Fruit fly (Drosophila melanogaster): ENCODE data around the gene CG7542.

The CG7542 gene

dm6 chr3L:17532197-17532596 lies 17.4 kb upstream of the CG7542 start:
- no peak for TF ChIP-seq CG8478 (optimal IDR thresholded peaks at IDR 0.05)
- no peak for TF ChIP-seq usp (GFP tag; optimal IDR thresholded peaks at IDR 0.05)
- no peak for TF ChIP-seq Dll (optimal IDR thresholded peaks at IDR 0.05)
- TF ChIP-seq EcR (GFP tag; optimal IDR thresholded peaks at IDR 0.05): no peak
- TF ChIP-seq pan (optimal IDR thresholded peaks at IDR 0.05): no peak
- no peak for TF ChIP-seq psq (optimal IDR thresholded peaks at IDR 0.05)

- no peak for TF ChIP-seq pan (optimal IDR thresholded peaks at IDR 0.05)
- TF ChIP-seq EcR (GFP tag; optimal IDR thresholded peaks at IDR 0.05): no peak
- TF ChIP-seq usp (GFP tag; optimal IDR thresholded peaks at IDR 0.05): no peak
- TF ChIP-seq psq (optimal IDR thresholded peaks at IDR 0.05): no peak
- no peak for TF ChIP-seq Dll (optimal IDR thresholded peaks at IDR 0.05)
- peak; percentile 57 for TF ChIP-seq CG8478 (optimal IDR thresholded peaks at IDR 0.05)
Measured at dm6 chr3L:17532898-17533700, 16.5 kb upstream of the CG7542 start.

- TF ChIP-seq psq (optimal IDR thresholded peaks at IDR 0.05): no peak
- TF ChIP-seq CG8478 (optimal IDR thresholded peaks at IDR 0.05): no peak
- TF ChIP-seq usp (GFP tag; optimal IDR thresholded peaks at IDR 0.05): no peak
- no peak for TF ChIP-seq Dll (optimal IDR thresholded peaks at IDR 0.05)
- TF ChIP-seq EcR (GFP tag; optimal IDR thresholded peaks at IDR 0.05): no peak
- no peak for TF ChIP-seq pan (optimal IDR thresholded peaks at IDR 0.05)
Measured at dm6 chr3L:17533745-17534144, 15.9 kb upstream of the CG7542 start.

- TF ChIP-seq pan (optimal IDR thresholded peaks at IDR 0.05): no peak
- no peak for TF ChIP-seq CG8478 (optimal IDR thresholded peaks at IDR 0.05)
Measured at dm6 chr3L:17534396-17534795, 15.2 kb upstream of the CG7542 start.

- TF ChIP-seq pan (optimal IDR thresholded peaks at IDR 0.05): no peak
- no peak for TF ChIP-seq Dll (optimal IDR thresholded peaks at IDR 0.05)
- no peak for TF ChIP-seq psq (optimal IDR thresholded peaks at IDR 0.05)
Measured at dm6 chr3L:17535768-17536167, 13.9 kb upstream of the CG7542 start.

dm6 chr3L:17538250-17538649 lies 11.4 kb upstream of the CG7542 start:
- no peak for TF ChIP-seq CG8478 (optimal IDR thresholded peaks at IDR 0.05)

dm6 chr3L:17538907-17539306 lies 10.7 kb upstream of the CG7542 start:
- TF ChIP-seq CG8478 (optimal IDR thresholded peaks at IDR 0.05) (no peak), Dll (optimal IDR thresholded peaks at IDR 0.05) (no peak), psq (optimal IDR thresholded peaks at IDR 0.05) (no peak), pan (optimal IDR thresholded peaks at IDR 0.05) (no peak), usp (GFP tag; optimal IDR thresholded peaks at IDR 0.05) (no peak), EcR (GFP tag; optimal IDR thresholded peaks at IDR 0.05) (no peak)

dm6 chr3L:17540004-17540403 lies 9.6 kb upstream of the CG7542 start:
- TF ChIP-seq psq (optimal IDR thresholded peaks at IDR 0.05): no peak
- no peak for TF ChIP-seq EcR (GFP tag; optimal IDR thresholded peaks at IDR 0.05)
- no peak for TF ChIP-seq Dll (optimal IDR thresholded peaks at IDR 0.05)
- TF ChIP-seq usp (GFP tag; optimal IDR thresholded peaks at IDR 0.05): no peak
- no peak for TF ChIP-seq pan (optimal IDR thresholded peaks at IDR 0.05)
- TF ChIP-seq CG8478 (optimal IDR thresholded peaks at IDR 0.05): no peak

- TF ChIP-seq Dll (optimal IDR thresholded peaks at IDR 0.05) (no peak), EcR (GFP tag; optimal IDR thresholded peaks at IDR 0.05) (no peak), CG8478 (optimal IDR thresholded peaks at IDR 0.05) (no peak), psq (optimal IDR thresholded peaks at IDR 0.05) (no peak), pan (optimal IDR thresholded peaks at IDR 0.05) (no peak), usp (GFP tag; optimal IDR thresholded peaks at IDR 0.05) (no peak)
Measured at dm6 chr3L:17555794-17556193, 6.2 kb downstream of the CG7542 start.

dm6 chr3L:17557215-17557904 lies 7.7 kb downstream of the CG7542 start, which contains the start of gene CycT:
CycT (minus strand) TSS chr3L:17557788.
- TF ChIP-seq Dll (optimal IDR thresholded peaks at IDR 0.05): no peak
- peak; percentile 15 for TF ChIP-seq CG8478 (optimal IDR thresholded peaks at IDR 0.05)
- TF ChIP-seq psq (optimal IDR thresholded peaks at IDR 0.05): no peak

dm6 chr3L:17562263-17562662 lies 12.6 kb downstream of the CG7542 start:
- no peak for TF ChIP-seq CG8478 (optimal IDR thresholded peaks at IDR 0.05)
- no peak for TF ChIP-seq EcR (GFP tag; optimal IDR thresholded peaks at IDR 0.05)
- TF ChIP-seq Dll (optimal IDR thresholded peaks at IDR 0.05): no peak
- TF ChIP-seq pan (optimal IDR thresholded peaks at IDR 0.05): no peak
- TF ChIP-seq psq (optimal IDR thresholded peaks at IDR 0.05): no peak
- no peak for TF ChIP-seq usp (GFP tag; optimal IDR thresholded peaks at IDR 0.05)

dm6 chr3L:17563133-17563532 lies 13.5 kb downstream of the CG7542 start:
- TF ChIP-seq psq (optimal IDR thresholded peaks at IDR 0.05): no peak
- no peak for TF ChIP-seq usp (GFP tag; optimal IDR thresholded peaks at IDR 0.05)
- no peak for TF ChIP-seq CG8478 (optimal IDR thresholded peaks at IDR 0.05)
